Worm (Caenorhabditis elegans): ENCODE data around the gene clec-166.

ce11 chrIV:1274583-1274982 is 23.4 kb upstream of the clec-166 start, which contains the start of gene C09E9.1:
- TF ChIP-seq sox-2 (GFP tag; IDR thresholded peaks at IDR 0.05) (no peak), eyg-1 (tag; optimal IDR thresholded peaks at IDR 0.05) (no peak), dmd-4 (tag; optimal IDR thresholded peaks at IDR 0.05; ENCODE audit: borderline replicate concordance) (no peak), nfya-1 (tag; optimal IDR thresholded peaks at IDR 0.05) (peak; percentile 55), ceh-34 (tag; optimal IDR thresholded peaks at IDR 0.05) (no peak), che-1 (tag; optimal IDR thresholded peaks at IDR 0.05) (no peak), ama-1 (optimal IDR thresholded peaks at IDR 0.05) (no peak), nhr-11 (tag; optimal IDR thresholded peaks at IDR 0.05) (no peak), fkh-10 (GFP tag; optimal IDR thresholded peaks at IDR 0.05) (no peak), ceh-9 (tag; optimal IDR thresholded peaks at IDR 0.05) (no peak), ets-4 (tag; optimal IDR thresholded peaks at IDR 0.05) (no peak)
